Fruit fly (Drosophila melanogaster): ENCODE measurements around the gene CG45207.

DNA sequence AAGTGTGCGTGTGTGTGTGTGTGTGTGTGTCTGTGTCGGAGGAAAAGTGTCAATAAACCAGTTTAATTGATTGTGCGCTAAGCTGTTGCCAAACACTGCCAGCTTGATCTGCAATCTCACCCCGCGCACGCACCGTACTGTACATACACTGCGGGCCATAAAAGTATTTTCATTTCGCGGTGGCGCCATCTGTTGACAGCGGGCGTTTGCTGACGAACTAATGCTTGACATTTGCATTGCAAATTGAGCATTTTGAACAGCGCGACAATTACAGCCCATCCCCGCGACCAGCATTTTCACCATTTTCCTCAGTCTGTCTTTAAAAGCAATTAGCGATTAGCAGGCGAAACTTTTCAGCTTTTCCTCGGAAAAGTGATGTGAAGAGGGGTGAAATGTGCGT, 44.5 kb downstream of the CG45207 start:
- no peak for TF ChIP-seq CG13204 (GFP tag; optimal IDR thresholded peaks at IDR 0.05)
- no peak for TF ChIP-seq gl (tag; optimal IDR thresholded peaks at IDR 0.05)
- TF ChIP-seq CG12605 (GFP tag; IDR thresholded peaks at IDR 0.05), result no peak
- no peak for TF ChIP-seq CG8159 (tag; optimal IDR thresholded peaks at IDR 0.05)
- no peak for TF ChIP-seq EcR (GFP tag; optimal IDR thresholded peaks at IDR 0.05)
- TF ChIP-seq CG17806 (tag; optimal IDR thresholded peaks at IDR 0.05), result no peak
- TF ChIP-seq rn (GFP tag; IDR thresholded peaks at IDR 0.05), result no peak

Data from whole organism, pupa.